Worm (Caenorhabditis elegans): ENCODE data around the gene C31H2.14.
A peak's percentile ranks its signal among the peaks of the same experiment; 100 is the strongest.

C31H2.14 gene

ce11 chrX:5142403-5142802 lies 5.6 kb upstream of the C31H2.14 start:
- TF ChIP-seq ztf-25 (GFP tag; IDR thresholded peaks at IDR 0.05) (no peak), D2030.7 (GFP tag; IDR thresholded peaks at IDR 0.05) (no peak), lin-40 (tag; optimal IDR thresholded peaks at IDR 0.05) (no peak), pbrm-1 (GFP tag; IDR thresholded peaks at IDR 0.05) (no peak), Y95B8A.8 (GFP tag; IDR thresholded peaks at IDR 0.05) (no peak)

ce11 chrX:5150389-5150788 lies 2.4 kb downstream of the C31H2.14 start, which contains the start of gene dpy-8:
Gene dpy-8, minus strand, starts transcription at chrX:5150476.
- no peak for TF ChIP-seq madf-8 (GFP tag; conservative IDR thresholded peaks at IDR 0.05)
- no peak for TF ChIP-seq C17E4.6 (GFP tag; IDR thresholded peaks at IDR 0.05)
- no peak for TF ChIP-seq lag-1 (GFP tag; IDR thresholded peaks at IDR 0.05)

- TF ChIP-seq athp-1 (tag; optimal IDR thresholded peaks at IDR 0.05) (no peak), ets-4 (GFP tag; optimal IDR thresholded peaks at IDR 0.05) (no peak), ceh-91 (GFP tag; IDR thresholded peaks at IDR 0.05) (no peak)
Measured at ce11 chrX:5151403-5151802, 3.4 kb downstream of the C31H2.14 start.

- TF ChIP-seq D2030.7 (GFP tag; IDR thresholded peaks at IDR 0.05) (no peak), C06A6.2 (GFP tag; conservative IDR thresholded peaks at IDR 0.05) (no peak), Y56A3A.18 (GFP tag; IDR thresholded peaks at IDR 0.05) (no peak), ceh-100 (GFP tag; IDR thresholded peaks at IDR 0.05) (no peak)
Measured at ce11 chrX:5151866-5152265, 3.8 kb downstream of the C31H2.14 start.

ce11 chrX:5152931-5153330 lies 4.9 kb downstream of the C31H2.14 start:
- TF ChIP-seq cebp-2 (GFP tag; IDR thresholded peaks at IDR 0.05) (no peak), ets-4 (GFP tag; optimal IDR thresholded peaks at IDR 0.05) (no peak), nhr-179 (tag; optimal IDR thresholded peaks at IDR 0.05) (no peak), mcd-1 (GFP tag; IDR thresholded peaks at IDR 0.05) (no peak), Y53F4B.3 (GFP tag; IDR thresholded peaks at IDR 0.05) (no peak), ceh-58 (GFP tag; IDR thresholded peaks at IDR 0.05) (no peak)

- no peak for TF ChIP-seq ztf-28 (GFP tag; IDR thresholded peaks at IDR 0.05)
- no peak for TF ChIP-seq B0336.3 (GFP tag; IDR thresholded peaks at IDR 0.05)
- TF ChIP-seq ceh-100 (GFP tag; IDR thresholded peaks at IDR 0.05) = no peak
- TF ChIP-seq ekl-4 (GFP tag; IDR thresholded peaks at IDR 0.05) = no peak
Measured at ce11 chrX:5154278-5154677, 6.3 kb downstream of the C31H2.14 start, which contains the start of gene C31H2.3. Gene C31H2.3, minus strand, starts transcription at chrX:5154378.

- TF ChIP-seq rec-8 (tag; optimal IDR thresholded peaks at IDR 0.05) = no peak
- peak; percentile 7 for TF ChIP-seq nhr-80 (tag; optimal IDR thresholded peaks at IDR 0.05)
Measured at ce11 chrX:5159645-5160044, 11.6 kb downstream of the C31H2.14 start, which contains the start of gene C31H2.4. Gene C31H2.4, minus strand, starts transcription at chrX:5159663.

ce11 chrX:5162755-5163154 lies 14.7 kb downstream of the C31H2.14 start, which contains the start of gene EGAP5.1:
Gene EGAP5.1, plus strand, starts transcription at chrX:5163055.
- TF ChIP-seq ZK185.1 (tag; optimal IDR thresholded peaks at IDR 0.05; ENCODE audit: poor library complexity, severe bottlenecking) (no peak), somi-1 (GFP tag; optimal IDR thresholded peaks at IDR 0.05) (no peak), hlh-26 (GFP tag; conservative IDR thresholded peaks at IDR 0.05) (no peak), akir-1 (GFP tag; optimal IDR thresholded peaks at IDR 0.05) (no peak), die-1 (tag; optimal IDR thresholded peaks at IDR 0.05) (no peak), nfya-2 (GFP tag; IDR thresholded peaks at IDR 0.05) (no peak), athp-1 (tag; optimal IDR thresholded peaks at IDR 0.05) (no peak), madf-6 (GFP tag; IDR thresholded peaks at IDR 0.05) (no peak), nhr-80 (tag; optimal IDR thresholded peaks at IDR 0.05) (no peak), xnd-1 (tag; optimal IDR thresholded peaks at IDR 0.05) (no peak), bed-2 (GFP tag; IDR thresholded peaks at IDR 0.05) (no peak)

Measured in whole organism, young adult.